Fruit fly (Drosophila melanogaster): ENCODE measurements around the gene sqz.
A peak's percentile ranks its signal among the peaks of the same experiment; 100 is the strongest.

Gene sqz

DNA sequence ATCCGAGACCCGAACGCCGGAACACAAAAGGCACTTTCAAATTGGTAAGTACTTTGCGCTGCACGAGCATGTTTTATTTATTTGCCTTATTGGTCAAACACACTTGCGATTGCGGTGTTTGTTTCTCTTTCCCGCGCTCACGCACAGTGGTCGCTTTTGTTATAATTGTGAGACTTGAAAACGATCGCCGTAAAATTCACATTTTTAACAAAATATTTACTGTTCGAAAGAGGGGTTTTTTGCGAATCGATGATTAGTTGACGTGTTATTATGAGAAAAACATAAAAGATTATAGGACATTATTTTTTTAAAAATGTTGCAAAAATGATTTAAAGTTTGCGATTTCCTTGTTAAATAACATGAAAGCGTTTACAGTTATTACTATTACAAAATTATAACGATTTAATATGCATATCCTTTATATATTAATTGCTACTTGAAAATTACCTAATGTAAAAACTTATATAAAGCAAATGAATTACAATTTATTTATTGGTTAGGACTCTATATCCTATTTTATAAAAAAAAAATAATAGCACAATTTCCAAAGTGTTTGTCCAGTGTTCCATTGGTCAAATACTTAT lies 954 bp downstream of the sqz start:
- TF ChIP-seq CG17186 (GFP tag; optimal IDR thresholded peaks at IDR 0.05) (no peak), CG8478 (optimal IDR thresholded peaks at IDR 0.05) (no peak), az2 (GFP tag; optimal IDR thresholded peaks at IDR 0.05) (peak; percentile 39), ERR (GFP tag; optimal IDR thresholded peaks at IDR 0.05) (no peak), maf-S (GFP tag; optimal IDR thresholded peaks at IDR 0.05) (no peak), amos (GFP tag; IDR thresholded peaks at IDR 0.05; ENCODE audit: partially characterized antibody) (no peak), Lpt (GFP tag; optimal IDR thresholded peaks at IDR 0.05) (no peak), ranshi (GFP tag; IDR thresholded peaks at IDR 0.05) (peak; percentile 53; the same call in 1 of the 2 replicates), CG14050 (GFP tag; IDR thresholded peaks at IDR 0.05) (no peak), sna (GFP tag; IDR thresholded peaks at IDR 0.05; ENCODE audit: partially characterized antibody) (no peak), CG2712 (tag; optimal IDR thresholded peaks at IDR 0.05) (peak; percentile 47), z (GFP tag; IDR thresholded peaks at IDR 0.05) (no peak), CG4730 (GFP tag; IDR thresholded peaks at IDR 0.05) (no peak), sqz (GFP tag; optimal IDR thresholded peaks at IDR 0.05) (no peak), peb (GFP tag; IDR thresholded peaks at IDR 0.05) (no peak), gfzf (GFP tag; optimal IDR thresholded peaks at IDR 0.05) (no peak), emc (GFP tag; optimal IDR thresholded peaks at IDR 0.05) (no peak), Stat92E (GFP tag; optimal IDR thresholded peaks at IDR 0.05) (no peak), btn (GFP tag; optimal IDR thresholded peaks at IDR 0.05) (no peak), gt (GFP tag; IDR thresholded peaks at IDR 0.05) (0 out of 2 replicates have a peak, but pooled peaks have one; percentile 11), croc (GFP tag; conservative IDR thresholded peaks at IDR 0.05) (no peak), CG2116 (GFP tag; optimal IDR thresholded peaks at IDR 0.05) (peak; percentile 2), CG12299 (tag; optimal IDR thresholded peaks at IDR 0.05) (no peak), Mrtf (GFP tag; IDR thresholded peaks at IDR 0.05) (no peak), disco-r (GFP tag; optimal IDR thresholded peaks at IDR 0.05) (no peak), kni (GFP tag; optimal IDR thresholded peaks at IDR 0.05) (no peak), CG10959 (GFP tag; IDR thresholded peaks at IDR 0.05) (peak; percentile 38; the same call in 1 of the 2 replicates), CG6689 (GFP tag; IDR thresholded peaks at IDR 0.05) (peak; percentile 32; the same call in 1 of the 2 replicates), mld (GFP tag; IDR thresholded peaks at IDR 0.05; ENCODE audit: partially characterized antibody) (no peak), chinmo (GFP tag; IDR thresholded peaks at IDR 0.05; ENCODE audit: partially characterized antibody) (no peak; the same call in 3 of the 4 replicates), gro (GFP tag; optimal IDR thresholded peaks at IDR 0.05) (no peak), cato (GFP tag; optimal IDR thresholded peaks at IDR 0.05; ENCODE audit: borderline replicate concordance) (no peak), CG15011 (GFP tag; optimal IDR thresholded peaks at IDR 0.05) (no peak), unc-4 (GFP tag; IDR thresholded peaks at IDR 0.05; ENCODE audit: partially characterized antibody) (no peak), CG7928 (GFP tag; optimal IDR thresholded peaks at IDR 0.05) (no peak), CG13894 (tag; optimal IDR thresholded peaks at IDR 0.05) (no peak), CG31224 (GFP tag; IDR thresholded peaks at IDR 0.05) (no peak), CG18476 (GFP tag; optimal IDR thresholded peaks at IDR 0.05) (peak; percentile 6), Aef1 (GFP tag; IDR thresholded peaks at IDR 0.05) (no peak), HLHmδ (GFP tag; optimal IDR thresholded peaks at IDR 0.05) (no peak), H2.0 (GFP tag; IDR thresholded peaks at IDR 0.05) (peak; percentile 26; the same call in 1 of the 2 replicates), E2f1 (GFP tag; IDR thresholded peaks at IDR 0.05) (peak; percentile 52), NK7.1 (GFP tag; optimal IDR thresholded peaks at IDR 0.05) (no peak), HLH3B (GFP tag; IDR thresholded peaks at IDR 0.05) (no peak), sd (tag; optimal IDR thresholded peaks at IDR 0.05) (no peak), prd (optimal IDR thresholded peaks at IDR 0.05) (no peak), prd (GFP tag; IDR thresholded peaks at IDR 0.05) (peak; percentile 52; the same call in 2 of the 3 replicates), D19B (GFP tag; optimal IDR thresholded peaks at IDR 0.05) (no peak), CG31365 (tag; optimal IDR thresholded peaks at IDR 0.05) (no peak), Nf-YB (GFP tag; optimal IDR thresholded peaks at IDR 0.05) (peak; percentile 2), sens-2 (GFP tag; IDR thresholded peaks at IDR 0.05) (no peak)

Data from whole organism, embryonic.